Fruit fly (Drosophila melanogaster): ENCODE measurements around the gene CG31789.

Gene CG31789

DNA sequence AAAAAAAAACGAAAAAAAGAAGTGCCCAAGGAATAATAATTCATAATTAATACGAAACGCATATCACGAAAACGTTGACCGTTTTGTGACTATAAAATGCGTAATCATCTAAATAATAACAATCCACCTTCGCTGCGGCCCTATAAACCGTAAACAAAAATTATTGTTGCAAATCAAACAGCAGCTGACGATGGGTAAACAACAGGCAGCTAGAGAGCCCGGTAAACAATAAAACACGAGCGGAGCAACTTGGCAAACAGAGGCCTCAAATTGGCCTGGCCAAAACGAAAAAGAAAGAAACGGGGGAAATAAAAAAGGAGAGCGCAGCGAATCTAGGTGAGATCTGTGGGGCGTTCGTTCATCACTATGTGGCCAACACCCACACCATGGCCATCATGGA lies 38.2 kb upstream of the CG31789 start:
- TF ChIP-seq Scr (GFP tag; IDR thresholded peaks at IDR 0.05; ENCODE audit: partially characterized antibody) (no peak), Abd-B (GFP tag; optimal IDR thresholded peaks at IDR 0.05) (no peak), CG9609 (GFP tag; optimal IDR thresholded peaks at IDR 0.05) (no peak), CG8765 (GFP tag; IDR thresholded peaks at IDR 0.05) (no peak), luna (GFP tag; optimal IDR thresholded peaks at IDR 0.05) (peak; percentile 59), CG15696 (tag; optimal IDR thresholded peaks at IDR 0.05) (no peak), CG6854 (GFP tag; optimal IDR thresholded peaks at IDR 0.05) (no peak), Neu2 (GFP tag; optimal IDR thresholded peaks at IDR 0.05; ENCODE audit: borderline replicate concordance) (no peak), Jarid2 (GFP tag; optimal IDR thresholded peaks at IDR 0.05) (no peak), pita (GFP tag; optimal IDR thresholded peaks at IDR 0.05) (no peak), CG6765 (GFP tag; optimal IDR thresholded peaks at IDR 0.05) (peak; percentile 51), pum (GFP tag; optimal IDR thresholded peaks at IDR 0.05) (no peak), usp (GFP tag; optimal IDR thresholded peaks at IDR 0.05) (no peak), Usf (GFP tag; optimal IDR thresholded peaks at IDR 0.05) (no peak), bab2 (GFP tag; optimal IDR thresholded peaks at IDR 0.05) (peak; percentile 61), ara (GFP tag; IDR thresholded peaks at IDR 0.05) (no peak), ATbp (GFP tag; optimal IDR thresholded peaks at IDR 0.05) (peak; percentile 42), Hsf (GFP tag; optimal IDR thresholded peaks at IDR 0.05) (peak; percentile 3), CG2889 (GFP tag; IDR thresholded peaks at IDR 0.05) (no peak), MTF-1 (GFP tag; optimal IDR thresholded peaks at IDR 0.05; ENCODE audit: borderline replicate concordance) (peak; percentile 35), Ets65A (GFP tag) (no peak), sim (GFP tag; IDR thresholded peaks at IDR 0.05) (no peak), CG10267 (tag; optimal IDR thresholded peaks at IDR 0.05) (no peak), Side (GFP tag; optimal IDR thresholded peaks at IDR 0.05) (no peak), CG8089 (GFP tag; optimal IDR thresholded peaks at IDR 0.05) (peak; percentile 20), CG10565 (GFP tag; optimal IDR thresholded peaks at IDR 0.05) (no peak), org-1 (GFP tag; optimal IDR thresholded peaks at IDR 0.05) (peak; percentile 55), slbo (GFP tag; IDR thresholded peaks at IDR 0.05) (peak; percentile 49; the same call in 1 of the 2 replicates), eve (GFP tag; optimal IDR thresholded peaks at IDR 0.05) (no peak), dan (GFP tag; IDR thresholded peaks at IDR 0.05) (no peak), unc-4 (GFP tag; IDR thresholded peaks at IDR 0.05; ENCODE audit: partially characterized antibody) (no peak), odd (GFP tag; optimal IDR thresholded peaks at IDR 0.05) (peak; percentile 32), hth (optimal IDR thresholded peaks at IDR 0.05) (no peak), MBD-R2 (GFP tag; IDR thresholded peaks at IDR 0.05) (0 out of 2 replicates have a peak, but pooled peaks have one; percentile 23), Dip3 (GFP tag; optimal IDR thresholded peaks at IDR 0.05) (peak; percentile 41), CG9932 (GFP tag; IDR thresholded peaks at IDR 0.05) (peak; percentile 47), ase (GFP tag; IDR thresholded peaks at IDR 0.05) (no peak), tx (GFP tag; optimal IDR thresholded peaks at IDR 0.05) (peak; percentile 8), lola (GFP tag; optimal IDR thresholded peaks at IDR 0.05) (no peak), E2f1 (GFP tag; IDR thresholded peaks at IDR 0.05) (no peak), Meics (GFP tag; optimal IDR thresholded peaks at IDR 0.05) (peak; percentile 51), CG2712 (tag; optimal IDR thresholded peaks at IDR 0.05) (no peak), her (GFP tag; optimal IDR thresholded peaks at IDR 0.05) (peak; percentile 68), so (GFP tag; IDR thresholded peaks at IDR 0.05) (no peak), exex (tag; optimal IDR thresholded peaks at IDR 0.05) (peak; percentile 23), CG14667 (GFP tag; IDR thresholded peaks at IDR 0.05) (no peak), BtbVII (GFP tag; optimal IDR thresholded peaks at IDR 0.05) (peak; percentile 71), lmd (GFP tag; IDR thresholded peaks at IDR 0.05) (no peak), Hr51 (GFP tag; optimal IDR thresholded peaks at IDR 0.05) (peak in 1 of 2 experiments; percentile 30), CrebB (tag; optimal IDR thresholded peaks at IDR 0.05) (peak; percentile 17), chn (GFP tag; optimal IDR thresholded peaks at IDR 0.05) (no peak), CG11696 (GFP tag; IDR thresholded peaks at IDR 0.05) (no peak)
